Worm (Caenorhabditis elegans) whole organism, L1 larva: ENCODE data around the gene col-173.
A peak's percentile ranks its signal among the peaks of the same experiment; 100 is the strongest.

Experiments
- C04F5.9 ChIP-seq: sonication (generic microtip); optimal IDR thresholded peaks from 2 replicates; lab custom pipeline; 2016; ENCODE audit warnings: missing genetic modification characterization, missing compliant biosample characterization
- aha-1 ChIP-seq: fragments of 150-350 bp; optimal IDR thresholded peaks from 2 replicates; lab custom pipeline; 2014; ENCODE audit warnings: missing biosample characterization, missing genetic modification characterization
- ama-1 ChIP-seq: fragments of 150-350 bp; optimal IDR thresholded peaks from 2 replicates; lab custom pipeline; 2014
- ceh-63 ChIP-seq: fragments of 200-800 bp; sonication (Bioruptor generic); optimal IDR thresholded peaks from 2 replicates; lab custom pipeline; 2018; ENCODE audit warnings: mild to moderate bottlenecking, missing genetic modification characterization, missing compliant biosample characterization
- ceh-8 ChIP-seq: fragments of 200-800 bp; sonication (Bioruptor generic); optimal IDR thresholded peaks from 2 replicates; lab custom pipeline; 2018; ENCODE audit warnings: mild to moderate bottlenecking, missing genetic modification characterization, moderate library complexity, missing compliant biosample characterization
- dpl-1 ChIP-seq, 3 experiments: fragments of 150-350 bp in 2 of 3; sonication (generic microtip) in 1 of 3; optimal IDR thresholded peaks; 2 replicates each; lab custom pipeline; 2014 to 2017; ENCODE audit warnings: missing biosample characterization in 3 of 3, missing genetic modification characterization in 3 of 3, missing genetic modification reagents in 3 of 3
- dsc-1 ChIP-seq: sonication (generic microtip); optimal IDR thresholded peaks from 2 replicates; lab custom pipeline; 2016; ENCODE audit warnings: mild to moderate bottlenecking, missing genetic modification characterization, missing compliant biosample characterization
- efl-1 ChIP-seq, 4 experiments: fragments of 150-350 bp; optimal IDR thresholded peaks in 3 of 4; peaks in 1 of 4; 1 replicate in 1 of 4; 2 replicates in 3 of 4; lab custom pipeline; 2014; ENCODE audit warnings: missing biosample characterization in 2 of 4, missing genetic modification characterization in 2 of 4, missing genetic modification reagents in 2 of 4
- egl-27 ChIP-seq, 2 experiments: fragments of 150-350 bp in 1 of 2; sonication (generic microtip); optimal IDR thresholded peaks; 3 replicates each; lab custom pipeline; 2017 to 2018; ENCODE audit warnings: missing biosample characterization in 2 of 2, missing genetic modification characterization in 2 of 2, missing genetic modification reagents in 2 of 2
- elt-2 ChIP-seq: sonication (generic microtip); optimal IDR thresholded peaks from 2 replicates; lab custom pipeline; 2016; ENCODE audit warnings: missing genetic modification characterization, mild to moderate bottlenecking, inconsistent platforms, missing compliant biosample characterization, missing genetic modification reagents
- ets-5 ChIP-seq: fragments of 200-800 bp; sonication (Bioruptor generic); IDR thresholded peaks from 2 replicates; pipeline ENCODE4 v1.3.6; 2022; ENCODE audit warnings: missing genetic modification characterization, missing compliant biosample characterization
- fkh-10 ChIP-seq: sonication (generic microtip); optimal IDR thresholded peaks from 2 replicates; lab custom pipeline; 2017; ENCODE audit warnings: missing biosample characterization, missing genetic modification reagents, missing genetic modification characterization
- fkh-4 ChIP-seq: sonication (generic microtip); optimal IDR thresholded peaks from 2 replicates; lab custom pipeline; 2016; ENCODE audit warnings: missing compliant biosample characterization, missing genetic modification characterization, borderline replicate concordance
- grh-1 ChIP-seq: fragments of 200-800 bp; sonication (Bioruptor generic); IDR thresholded peaks from 2 replicates; pipeline ENCODE4 v1.3.6; 2022; ENCODE audit warnings: missing genetic modification reagents, missing genetic modification characterization, missing compliant biosample characterization
- jun-1 ChIP-seq: fragments of 150-350 bp; optimal IDR thresholded peaks from 2 replicates; lab custom pipeline; 2014; ENCODE audit warnings: missing biosample characterization, missing genetic modification reagents, missing genetic modification characterization
- lin-14 ChIP-seq: fragments of 200-800 bp; sonication (Bioruptor generic); optimal IDR thresholded peaks from 2 replicates; lab custom pipeline; 2018; ENCODE audit warnings: mild to moderate bottlenecking, missing genetic modification characterization, moderate library complexity, missing compliant biosample characterization
- lin-15B ChIP-seq: fragments of 150-350 bp; sonication (generic microtip); optimal IDR thresholded peaks from 3 replicates; lab custom pipeline; 2014; ENCODE audit warnings: missing biosample characterization, missing genetic modification characterization
- lin-35 ChIP-seq, 2 experiments: fragments of 150-350 bp; optimal IDR thresholded peaks; 2 replicates each; lab custom pipeline; 2014; ENCODE audit warnings: missing biosample characterization in 2 of 2, missing genetic modification characterization in 2 of 2, missing genetic modification reagents in 2 of 2
- lir-3 ChIP-seq: sonication (generic microtip); optimal IDR thresholded peaks from 2 replicates; lab custom pipeline; 2016; ENCODE audit warnings: mild to moderate bottlenecking, missing genetic modification characterization, moderate library complexity, missing compliant biosample characterization; ENCODE audit not compliant: poor library complexity
- nhr-11 ChIP-seq: fragments of 150-350 bp; optimal IDR thresholded peaks from 2 replicates; lab custom pipeline; 2014; ENCODE audit warnings: missing biosample characterization, missing genetic modification characterization
- nhr-19 ChIP-seq: fragments of 200-800 bp; sonication (Bioruptor generic); conservative IDR thresholded peaks from 2 replicates; pipeline ENCODE4 v1.3.6; 2022; ENCODE audit warnings: missing genetic modification characterization, missing compliant biosample characterization
- nhr-237 ChIP-seq: fragments of 150-350 bp; optimal IDR thresholded peaks from 2 replicates; lab custom pipeline; 2014; ENCODE audit warnings: missing biosample characterization, missing genetic modification characterization
- nhr-84 ChIP-seq: sonication (generic microtip); optimal IDR thresholded peaks from 2 replicates; lab custom pipeline; 2017; ENCODE audit warnings: missing biosample characterization, missing genetic modification characterization
- nhr-85 ChIP-seq: sonication (generic microtip); peaks from one replicate; lab custom pipeline; 2016; ENCODE audit warnings: missing genetic modification characterization, inconsistent platforms, missing compliant biosample characterization
- pag-3 ChIP-seq: sonication (generic microtip); optimal IDR thresholded peaks from 2 replicates; lab custom pipeline; 2017; ENCODE audit warnings: missing genetic modification characterization, mild to moderate bottlenecking, missing compliant biosample characterization, antibody characterized with exemption, borderline replicate concordance; ENCODE audit not compliant: insufficient read depth
- rnt-1 ChIP-seq: sonication (generic microtip); optimal IDR thresholded peaks from 2 replicates; lab custom pipeline; 2016; ENCODE audit warnings: mild to moderate bottlenecking, missing genetic modification characterization, moderate library complexity, missing compliant biosample characterization
- snpc-4 ChIP-seq: fragments of 150-350 bp; optimal IDR thresholded peaks from 2 replicates; lab custom pipeline; 2014; ENCODE audit warnings: missing biosample characterization, missing genetic modification characterization
- tbx-2 ChIP-seq: sonication (generic microtip); optimal IDR thresholded peaks from 2 replicates; lab custom pipeline; 2016; ENCODE audit warnings: missing genetic modification characterization, missing compliant biosample characterization
- unc-130 ChIP-seq: fragments of 150-350 bp; optimal IDR thresholded peaks from 2 replicates; lab custom pipeline; 2017; ENCODE audit warnings: missing biosample characterization, missing genetic modification characterization, inconsistent platforms
- unc-62 ChIP-seq: fragments of 150-350 bp; optimal IDR thresholded peaks from 2 replicates; lab custom pipeline; 2014; ENCODE audit warnings: missing biosample characterization, missing genetic modification reagents, missing genetic modification characterization
- vab-15 ChIP-seq: sonication (generic microtip); optimal IDR thresholded peaks from 2 replicates; lab custom pipeline; 2017; ENCODE audit warnings: missing genotype, mild to moderate bottlenecking, missing genetic modification characterization, missing compliant biosample characterization
- ztf-11 ChIP-seq, 2 experiments: sonication (generic microtip); optimal IDR thresholded peaks; 2 replicates each; lab custom pipeline; 2016 to 2017; ENCODE audit warnings: missing genetic modification characterization in 2 of 2, missing biosample characterization in 1 of 2, missing compliant biosample characterization in 1 of 2
- ztf-4 ChIP-seq: fragments of 150-350 bp; optimal IDR thresholded peaks from 2 replicates; lab custom pipeline; 2014; ENCODE audit warnings: missing biosample characterization, missing genetic modification characterization

Gene col-173

ce11 chrX:6893074-6893473, 15.7 kb upstream of the col-173 start:
- no peak for TF ChIP-seq ztf-11 (tag; optimal IDR thresholded peaks at IDR 0.05; lab: Kevin White, UChicago)
- TF ChIP-seq ets-5 (GFP tag; lab: Robert Waterston, UW) = no peak
- no peak for TF ChIP-seq lin-15B (tag; lab: Kevin White, UChicago)
- TF ChIP-seq lin-14 (GFP tag; lab: Kevin White, UChicago) = peak; percentile 55
- no peak for TF ChIP-seq nhr-84
- no peak for TF ChIP-seq nhr-11 (tag; lab: Kevin White, UChicago)
- TF ChIP-seq fkh-10 (GFP tag; lab: Kevin White, UChicago) = peak; percentile 5
- TF ChIP-seq vab-15 = no peak
- TF ChIP-seq grh-1 (GFP tag; lab: Robert Waterston, UW) = no peak

DNA sequence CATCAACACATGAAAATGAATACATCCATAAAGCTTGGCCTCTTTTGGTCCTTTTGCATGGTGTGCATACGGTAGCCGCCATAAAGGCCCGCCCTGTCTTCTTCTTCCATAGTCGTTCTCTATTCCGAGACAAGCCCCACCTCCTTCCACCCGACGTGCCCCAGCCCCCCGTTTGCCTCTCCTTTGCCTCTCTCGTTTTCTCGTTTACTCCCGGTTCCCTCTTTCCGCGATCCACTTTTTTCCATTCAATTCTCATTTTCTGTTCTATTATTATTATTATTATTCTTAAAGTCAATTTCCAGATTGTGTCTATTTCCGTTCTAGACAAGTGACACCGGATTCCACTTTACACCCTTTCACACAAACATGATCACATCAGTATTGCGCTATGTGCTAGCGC, 12.0 kb upstream of the col-173 start, which contains the start of gene unc-6:
TSS of gene unc-6 (plus strand) at position 301 of the 400 bp plus-strand sequence.
- TF ChIP-seq ceh-63 (no peak), jun-1 (tag; lab: Kevin White, UChicago) (no peak), elt-2 (no peak), dsc-1 (no peak), ama-1 (no peak), tbx-2 (no peak), aha-1 (tag; lab: Kevin White, UChicago) (no peak), nhr-85 (tag; lab: Kevin White, UChicago) (no peak), efl-1 (optimal IDR thresholded peaks at IDR 0.05; lab: Kevin White, UChicago) (no peak), efl-1 (GFP tag; optimal IDR thresholded peaks at IDR 0.05 in 1 of 2; lab: Kevin White, UChicago) (no peak), lir-3 (no peak), dpl-1 (GFP tag; optimal IDR thresholded peaks at IDR 0.05; lab: Kevin White, UChicago) (no peak), grh-1 (GFP tag; lab: Robert Waterston, UW) (no peak)

- TF ChIP-seq ceh-8 (GFP tag; lab: Kevin White, UChicago) (no peak), lin-15B (tag; lab: Kevin White, UChicago) (no peak), lin-35 (GFP tag; optimal IDR thresholded peaks at IDR 0.05; lab: Kevin White, UChicago) (no peak), fkh-4 (tag; lab: Kevin White, UChicago) (no peak), nhr-11 (tag; lab: Kevin White, UChicago) (no peak), nhr-19 (GFP tag; lab: Robert Waterston, UW) (no peak), C04F5.9 (no peak), fkh-10 (GFP tag; lab: Kevin White, UChicago) (no peak), nhr-84 (no peak), unc-62 (GFP tag; lab: Kevin White, UChicago) (no peak), nhr-237 (tag; lab: Kevin White, UChicago) (no peak), rnt-1 (tag; lab: Kevin White, UChicago) (no peak), snpc-4 (tag; lab: Kevin White, UChicago) (no peak)
- TF ChIP-seq, all 84 proteins: peak for 0
These were observed 10.9 kb upstream of the col-173 start for ce11 chrX:6888208-6888607.

DNA sequence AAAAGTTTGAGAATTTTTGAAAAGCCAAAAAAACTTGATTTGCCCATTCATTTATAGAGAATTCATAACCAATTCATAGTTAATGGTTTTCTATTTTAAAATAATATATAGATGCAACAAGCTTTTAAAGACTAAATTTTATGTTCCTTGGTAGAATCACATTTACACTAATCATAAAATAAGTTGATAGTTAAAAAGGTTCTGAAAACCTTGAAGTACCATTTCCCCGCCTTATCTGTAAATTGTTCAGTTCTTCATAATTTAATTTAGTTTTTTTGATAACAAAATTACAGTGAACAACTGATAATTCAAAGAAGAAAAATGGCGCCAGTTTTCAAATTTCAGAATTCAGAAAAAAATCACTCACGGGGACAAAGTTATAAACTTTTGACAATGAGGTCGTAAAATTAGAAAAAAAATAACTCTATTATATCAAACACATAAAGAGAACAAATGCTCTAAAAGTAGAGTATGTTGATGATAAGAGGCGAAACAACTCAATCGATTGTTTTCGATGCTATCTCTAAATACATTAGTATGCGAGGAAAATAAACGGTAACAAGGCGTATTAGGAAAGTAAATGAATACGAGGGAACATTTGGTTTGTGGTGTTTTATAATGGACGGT, 8.0 kb upstream of the col-173 start, which contains the start of gene F41C6.7:
TSS of gene F41C6.7 (minus strand) at position 51 of the 627 bp plus-strand sequence.
- TF ChIP-seq egl-27 (tag; optimal IDR thresholded peaks at IDR 0.05; lab: Kevin White, UChicago) = no peak
- peak; percentile 71 for TF ChIP-seq elt-2
- TF ChIP-seq lin-35 (GFP tag; optimal IDR thresholded peaks at IDR 0.05; lab: Kevin White, UChicago) = peak in 1 of 2 experiments; percentile 3

DNA sequence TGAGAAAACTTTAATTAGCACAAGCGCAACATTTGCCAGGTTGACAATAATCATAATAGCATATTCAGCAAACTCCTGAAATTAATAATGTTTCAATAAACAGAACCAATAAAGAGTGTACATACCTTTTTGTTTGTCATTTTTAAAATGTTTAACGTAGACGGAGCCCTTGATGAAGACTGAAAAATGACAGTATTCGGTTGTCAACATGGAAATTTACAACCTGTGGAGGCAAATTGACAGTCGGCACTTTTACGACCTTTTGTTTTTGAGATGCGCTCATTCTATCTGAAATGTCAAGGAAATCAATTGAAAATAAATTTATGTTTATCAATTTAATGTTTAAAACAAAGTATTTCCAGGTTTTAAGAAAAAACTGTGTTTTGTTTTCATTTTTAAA, 7.1 kb upstream of the col-173 start:
- no peak for TF ChIP-seq aha-1 (tag; lab: Kevin White, UChicago)
- no peak for TF ChIP-seq lin-14 (GFP tag; lab: Kevin White, UChicago)
- TF ChIP-seq lin-35 (GFP tag; optimal IDR thresholded peaks at IDR 0.05; lab: Kevin White, UChicago) = no peak
- TF ChIP-seq lin-15B (tag; lab: Kevin White, UChicago) = no peak
- TF ChIP-seq dsc-1 = no peak
- TF ChIP-seq nhr-237 (tag; lab: Kevin White, UChicago) = no peak
- no peak for TF ChIP-seq nhr-85 (tag; lab: Kevin White, UChicago)
- no peak for TF ChIP-seq ztf-4 (tag; lab: Kevin White, UChicago)
- no peak for TF ChIP-seq pag-3 (tag; lab: Kevin White, UChicago)
- TF ChIP-seq unc-130 (tag; lab: Kevin White, UChicago) = no peak
- TF ChIP-seq, all 84 proteins: peak for 0
